Worm (Caenorhabditis elegans): ENCODE results near the gene T24H7.9.

- TF ChIP-seq egl-27 (tag; optimal IDR thresholded peaks at IDR 0.05) (no peak), ZK546.5 (tag; optimal IDR thresholded peaks at IDR 0.05) (no peak), pqm-1 (tag; optimal IDR thresholded peaks at IDR 0.05) (no peak)
Measured at ce11 chrII:6241758-6242157, 6.5 kb upstream of the T24H7.9 start, which contains the start of gene T24H7.8.

All from whole organism, L3 larva.